Worm (Caenorhabditis elegans): ENCODE data around the gene F56D5.6.

ce11 chrIV:9397278-9397677, 4.4 kb upstream of the F56D5.6 start, which contains the start of gene F56D5.3:
- TF ChIP-seq C34F6.9 (tag; optimal IDR thresholded peaks at IDR 0.05) (no peak), mdl-1 (tag; optimal IDR thresholded peaks at IDR 0.05) (no peak)
